Worm (Caenorhabditis elegans) whole organism, L1 larva: ENCODE data around the gene cdr-2.

Experiments used
- ceh-63 ChIP-seq: fragments of 200-800 bp; sonication (Bioruptor generic); optimal IDR thresholded peaks from 2 replicates; lab custom pipeline; 2018; ENCODE audit warnings: mild to moderate bottlenecking, missing genetic modification characterization, missing compliant biosample characterization
- egl-27 ChIP-seq, 2 experiments: fragments of 150-350 bp in 1 of 2; sonication (generic microtip); optimal IDR thresholded peaks; 3 replicates each; lab custom pipeline; 2017 to 2018; ENCODE audit warnings: missing biosample characterization in 2 of 2, missing genetic modification characterization in 2 of 2, missing genetic modification reagents in 2 of 2
- jun-1 ChIP-seq: fragments of 150-350 bp; optimal IDR thresholded peaks from 2 replicates; lab custom pipeline; 2014; ENCODE audit warnings: missing biosample characterization, missing genetic modification reagents, missing genetic modification characterization
- mab-9 ChIP-seq: fragments of 200-800 bp; sonication (Bioruptor generic); IDR thresholded peaks from 2 replicates; pipeline ENCODE4 v1.3.6; 2022; ENCODE audit warnings: missing genetic modification reagents, missing genetic modification characterization, missing compliant biosample characterization
- mdl-1 ChIP-seq, 2 experiments: fragments of 150-350 bp; optimal IDR thresholded peaks; 2 replicates each; lab custom pipeline; 2014 to 2017; ENCODE audit warnings: missing biosample characterization in 2 of 2, missing genetic modification characterization in 2 of 2, inconsistent platforms in 1 of 2
- nhr-12 ChIP-seq: sonication (generic microtip); optimal IDR thresholded peaks from 2 replicates; lab custom pipeline; 2017; ENCODE audit warnings: missing biosample characterization, missing genetic modification characterization
- swsn-7 ChIP-seq: sonication (generic microtip); optimal IDR thresholded peaks from 2 replicates; lab custom pipeline; 2016; ENCODE audit warnings: missing genetic modification characterization, missing compliant biosample characterization
- unc-62 ChIP-seq: fragments of 150-350 bp; optimal IDR thresholded peaks from 2 replicates; lab custom pipeline; 2014; ENCODE audit warnings: missing biosample characterization, missing genetic modification reagents, missing genetic modification characterization
- zip-4 ChIP-seq: fragments of 200-800 bp; sonication (Bioruptor generic); optimal IDR thresholded peaks from 2 replicates; lab custom pipeline; 2018; ENCODE audit warnings: mild to moderate bottlenecking, missing genetic modification characterization, moderate library complexity, missing compliant biosample characterization

DNA sequence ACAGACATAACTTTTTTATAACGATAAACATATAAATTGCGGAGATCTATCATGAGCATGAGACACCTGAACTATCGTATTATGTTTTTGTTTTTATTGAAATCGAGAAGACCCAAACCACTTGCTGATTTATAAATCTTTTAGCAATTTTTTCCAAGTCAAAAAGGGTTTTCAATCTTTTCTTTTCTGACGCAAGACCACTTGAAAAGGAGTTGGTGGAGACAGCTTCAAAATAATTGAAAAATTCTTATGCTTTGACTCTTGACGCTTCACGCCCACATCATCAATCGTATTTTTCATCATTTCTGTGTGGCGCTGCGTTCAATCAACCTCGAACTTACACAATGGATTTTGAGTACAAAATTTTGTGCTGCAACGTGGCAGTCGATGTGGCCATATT is 44.1 kb downstream of the cdr-2 start, which contains the start of gene F23H12.7:
- TF ChIP-seq swsn-7 (tag; lab: Kevin White, UChicago) (no peak), jun-1 (tag; lab: Kevin White, UChicago) (no peak), egl-27 (tag; optimal IDR thresholded peaks at IDR 0.05; lab: Kevin White, UChicago) (no peak), mdl-1 (tag; optimal IDR thresholded peaks at IDR 0.05; lab: Kevin White, UChicago) (no peak), nhr-12 (tag; lab: Kevin White, UChicago) (no peak), zip-4 (GFP tag; lab: Kevin White, UChicago) (no peak), ceh-63 (no peak), unc-62 (GFP tag; lab: Kevin White, UChicago) (no peak), mab-9 (no peak)
